Fruit fly (Drosophila melanogaster): Measurements from ENCODE around the gene Spase22-23.

dm6 chr3R:24204022-24204421 is 25.8 kb downstream of the Spase22-23 start:
- no peak for TF ChIP-seq ci (GFP tag; IDR thresholded peaks at IDR 0.05)
- no peak for TF ChIP-seq sens (GFP tag)
- TF ChIP-seq Blimp-1 (GFP tag; optimal IDR thresholded peaks at IDR 0.05) = no peak
- no peak for TF ChIP-seq Optix (GFP tag; IDR thresholded peaks at IDR 0.05)
- TF ChIP-seq Dip2 (GFP tag; IDR thresholded peaks at IDR 0.05) = no peak
- no peak for TF ChIP-seq fu2 (GFP tag; optimal IDR thresholded peaks at IDR 0.05)
- TF ChIP-seq dan (GFP tag; IDR thresholded peaks at IDR 0.05) = no peak
- peak; percentile 7 for TF ChIP-seq ATbp (GFP tag; optimal IDR thresholded peaks at IDR 0.05)
- no peak for TF ChIP-seq onecut (GFP tag; IDR thresholded peaks at IDR 0.05)
- TF ChIP-seq lola (GFP tag; optimal IDR thresholded peaks at IDR 0.05) = no peak
- no peak for TF ChIP-seq CG4328 (GFP tag; optimal IDR thresholded peaks at IDR 0.05)
- TF ChIP-seq bowl (GFP tag; IDR thresholded peaks at IDR 0.05) = no peak
